Worm (Caenorhabditis elegans) whole organism, L3 larva: Measurements from ENCODE around the gene ntl-3.

ENCODE experiments used
- R02D3.7 ChIP-seq: fragments of 150-350 bp; optimal IDR thresholded peaks from 2 replicates; lab custom pipeline; 2014; ENCODE audit warnings: missing biosample characterization, missing genetic modification characterization
- nhr-77 ChIP-seq: fragments of 150-350 bp; optimal IDR thresholded peaks from 2 replicates; lab custom pipeline; 2014; ENCODE audit warnings: missing biosample characterization, missing genetic modification characterization

- no peak for TF ChIP-seq R02D3.7
- TF ChIP-seq nhr-77, result no peak
Observed at ce11 chrIII:11891335-11891734, 45.1 kb upstream of the ntl-3 start, which contains the start of gene faah-5.
